Worm (Caenorhabditis elegans) whole organism, early embryonic: ENCODE data around the gene srt-27.

ENCODE experiments used
- B0310.2 ChIP-seq: sonication (generic microtip); optimal IDR thresholded peaks from 2 replicates; lab custom pipeline; 2016; ENCODE audit warnings: mild to moderate bottlenecking, missing genetic modification characterization, missing compliant biosample characterization
- F13C5.2 ChIP-seq: sonication (generic microtip); optimal IDR thresholded peaks from 2 replicates; lab custom pipeline; 2017; ENCODE audit warnings: mild to moderate bottlenecking, missing genetic modification characterization, inconsistent platforms, missing compliant biosample characterization
- aly-1 ChIP-seq: sonication (generic microtip); optimal IDR thresholded peaks from 2 replicates; lab custom pipeline; 2016; ENCODE audit warnings: missing genetic modification characterization, missing compliant biosample characterization
- ama-1 ChIP-seq: fragments of 150-350 bp; optimal IDR thresholded peaks from 2 replicates; lab custom pipeline; 2014
- ceh-13 ChIP-seq: fragments of 200-800 bp; sonication (Bioruptor generic); optimal IDR thresholded peaks from 2 replicates; lab custom pipeline; 2018; ENCODE audit warnings: mild to moderate bottlenecking, missing genetic modification characterization, missing compliant biosample characterization
- ceh-36 ChIP-seq: sonication (generic microtip); optimal IDR thresholded peaks from 2 replicates; lab custom pipeline; 2016; ENCODE audit warnings: missing genetic modification characterization, inconsistent platforms, missing compliant biosample characterization
- ets-7 ChIP-seq: sonication (generic microtip); optimal IDR thresholded peaks from 2 replicates; lab custom pipeline; 2016; ENCODE audit warnings: missing genotype, missing genetic modification characterization, missing compliant biosample characterization
- flt-1 ChIP-seq: fragments of 200-800 bp; sonication (Bioruptor generic); IDR thresholded peaks from 2 replicates; pipeline ENCODE4 v1.3.6; 2022; ENCODE audit warnings: missing genetic modification characterization, missing compliant biosample characterization
- hmbx-1 ChIP-seq: sonication (generic microtip); optimal IDR thresholded peaks from 2 replicates; lab custom pipeline; 2016; ENCODE audit warnings: mild to moderate bottlenecking, missing genetic modification characterization, missing compliant biosample characterization
- hmg-4 ChIP-seq: fragments of 200-800 bp; sonication (Bioruptor generic); optimal IDR thresholded peaks from 2 replicates; lab custom pipeline; 2018; ENCODE audit warnings: mild to moderate bottlenecking, missing genetic modification characterization, missing compliant biosample characterization
- hnd-1 ChIP-seq: sonication (generic microtip); optimal IDR thresholded peaks from 2 replicates; lab custom pipeline; 2016; ENCODE audit warnings: missing genetic modification characterization, missing compliant biosample characterization
- pes-1 ChIP-seq: fragments of 200-800 bp; sonication (Bioruptor generic); IDR thresholded peaks from 2 replicates; pipeline ENCODE4 v1.3.6; 2022; ENCODE audit warnings: missing genetic modification reagents, missing genetic modification characterization, missing compliant biosample characterization
- scrt-1 ChIP-seq: fragments of 200-800 bp; sonication (Bioruptor generic); IDR thresholded peaks from 2 replicates; pipeline ENCODE4 v1.3.6; 2022; ENCODE audit warnings: missing genetic modification characterization, missing compliant biosample characterization
- sea-1 ChIP-seq: fragments of 200-800 bp; sonication (Bioruptor generic); conservative IDR thresholded peaks from 2 replicates; pipeline ENCODE4 v1.3.6; 2022; ENCODE audit warnings: missing genetic modification characterization, missing compliant biosample characterization
- tbx-11 ChIP-seq: fragments of 200-800 bp; sonication (Bioruptor generic); IDR thresholded peaks from 2 replicates; pipeline ENCODE4 v1.3.6; 2022; ENCODE audit warnings: missing genetic modification characterization, missing compliant biosample characterization
- tbx-37 ChIP-seq: fragments of 200-800 bp; sonication (Bioruptor generic); conservative IDR thresholded peaks from 2 replicates; pipeline ENCODE4 v1.3.6; 2022; ENCODE audit warnings: missing genetic modification reagents, missing genetic modification characterization, missing compliant biosample characterization
- tra-4 ChIP-seq: sonication (generic microtip); optimal IDR thresholded peaks from 2 replicates; lab custom pipeline; 2017; ENCODE audit warnings: missing genetic modification characterization, missing compliant biosample characterization

The srt-27 gene

DNA sequence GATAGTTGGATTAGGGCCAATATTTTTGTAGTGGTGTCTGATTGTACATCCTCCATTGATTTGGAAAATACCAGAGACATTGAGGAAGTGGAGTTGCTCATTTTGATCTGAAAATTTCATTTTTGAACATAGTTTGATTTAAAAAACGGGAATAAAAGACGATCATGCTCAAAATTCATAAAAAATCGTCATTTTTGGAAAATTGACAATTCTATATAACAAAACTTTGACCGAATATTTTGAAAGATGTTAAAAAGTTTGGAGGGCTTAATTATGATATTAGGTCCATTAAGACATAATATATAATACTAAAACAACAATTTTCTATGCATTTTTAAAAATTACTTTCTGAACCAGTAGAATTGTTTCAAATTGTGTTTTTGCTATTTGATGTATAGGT, 38.8 kb upstream of the srt-27 start, which contains the start of gene srg-58:
Gene srg-58 (minus strand): TSS at position 101 of the 400 bp plus-strand sequence.
- no peak for TF ChIP-seq sea-1
- TF ChIP-seq ceh-36 = no peak
- no peak for TF ChIP-seq ama-1 (lab: Kevin White, UChicago)
- no peak for TF ChIP-seq B0310.2
- TF ChIP-seq pes-1 (GFP tag; lab: Robert Waterston, UW) = no peak
- no peak for TF ChIP-seq ceh-13
- no peak for TF ChIP-seq scrt-1 (GFP tag; lab: Robert Waterston, UW)
- TF ChIP-seq hmg-4 (GFP tag; lab: Kevin White, UChicago) = no peak
- TF ChIP-seq F13C5.2 (tag; lab: Kevin White, UChicago) = no peak
- TF ChIP-seq hmbx-1 (tag; lab: Kevin White, UChicago) = no peak
- TF ChIP-seq hnd-1 (tag; lab: Kevin White, UChicago) = no peak
- no peak for TF ChIP-seq flt-1 (GFP tag; lab: Robert Waterston, UW)
- TF ChIP-seq aly-1 = no peak
- no peak for TF ChIP-seq tra-4 (tag; lab: Kevin White, UChicago)
- no peak for TF ChIP-seq tbx-37 (GFP tag; lab: Robert Waterston, UW)
- no peak for TF ChIP-seq ets-7 (tag; lab: Kevin White, UChicago)
- no peak for TF ChIP-seq tbx-11 (GFP tag; lab: Robert Waterston, UW)

DNA sequence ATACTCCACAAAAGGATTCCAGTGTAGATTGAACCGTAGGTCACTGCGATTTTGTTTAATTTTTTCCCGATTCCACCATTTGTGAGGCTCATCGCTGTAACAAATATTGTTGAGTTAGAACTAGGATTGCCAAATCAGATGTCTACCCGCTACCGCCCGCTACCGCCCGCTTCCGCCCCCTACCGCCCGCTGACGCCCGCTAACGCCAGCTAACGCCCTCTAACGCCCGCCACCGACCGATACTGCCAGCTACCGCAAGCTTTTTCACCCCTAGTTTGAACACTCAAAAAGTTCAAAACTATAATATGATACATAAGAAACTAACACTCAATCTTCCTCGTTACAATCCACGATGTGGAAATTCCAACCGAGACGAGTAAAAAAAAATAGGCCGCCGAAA, 37.8 kb upstream of the srt-27 start:
- TF ChIP-seq sea-1 = no peak
- no peak for TF ChIP-seq B0310.2
- no peak for TF ChIP-seq hnd-1 (tag; lab: Kevin White, UChicago)
- TF ChIP-seq ama-1 (lab: Kevin White, UChicago) = no peak
- TF ChIP-seq tbx-11 (GFP tag; lab: Robert Waterston, UW) = no peak
- TF ChIP-seq aly-1 = no peak
- no peak for TF ChIP-seq tra-4 (tag; lab: Kevin White, UChicago)
- TF ChIP-seq ceh-36 = no peak
- no peak for TF ChIP-seq scrt-1 (GFP tag; lab: Robert Waterston, UW)
- no peak for TF ChIP-seq ceh-13
- no peak for TF ChIP-seq hmg-4 (GFP tag; lab: Kevin White, UChicago)

DNA sequence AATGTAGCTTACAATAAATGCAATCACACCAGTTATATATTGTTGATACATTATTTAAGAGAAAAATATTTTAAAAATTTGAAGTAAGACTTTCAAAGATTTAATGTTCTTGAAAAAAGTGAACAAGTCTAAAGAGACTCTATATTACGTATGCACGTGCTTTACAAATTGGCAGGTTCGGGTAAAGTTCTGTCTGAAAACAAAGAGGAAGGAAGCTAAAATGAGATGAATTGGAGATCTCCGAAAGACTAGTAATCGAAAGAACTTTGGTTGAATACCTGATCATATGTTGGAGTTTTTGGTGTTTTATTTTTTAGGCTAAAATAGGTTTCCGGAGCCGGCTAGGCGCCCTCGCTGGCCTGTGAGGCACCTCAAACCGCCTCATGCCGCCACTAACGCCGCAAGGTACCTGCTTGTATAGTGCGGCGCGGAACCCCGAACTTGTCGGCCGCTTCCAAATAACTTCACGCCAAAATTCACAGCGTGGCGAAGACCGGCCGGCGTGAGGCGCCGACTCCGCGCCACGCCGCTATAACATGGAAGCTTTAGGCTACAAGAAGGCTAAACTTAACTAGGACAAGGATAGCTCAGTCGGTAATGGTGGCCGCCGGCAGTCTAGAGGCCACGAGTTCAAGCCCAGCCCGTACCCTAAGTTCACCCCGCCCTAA, 36.7 kb upstream of the srt-27 start, which contains the start of gene srx-28:
Gene srx-28 (minus strand): TSS at position 51 of the 668 bp plus-strand sequence.
- no peak for TF ChIP-seq hmg-4 (GFP tag; lab: Kevin White, UChicago)
- TF ChIP-seq ets-7 (tag; lab: Kevin White, UChicago) = no peak

DNA sequence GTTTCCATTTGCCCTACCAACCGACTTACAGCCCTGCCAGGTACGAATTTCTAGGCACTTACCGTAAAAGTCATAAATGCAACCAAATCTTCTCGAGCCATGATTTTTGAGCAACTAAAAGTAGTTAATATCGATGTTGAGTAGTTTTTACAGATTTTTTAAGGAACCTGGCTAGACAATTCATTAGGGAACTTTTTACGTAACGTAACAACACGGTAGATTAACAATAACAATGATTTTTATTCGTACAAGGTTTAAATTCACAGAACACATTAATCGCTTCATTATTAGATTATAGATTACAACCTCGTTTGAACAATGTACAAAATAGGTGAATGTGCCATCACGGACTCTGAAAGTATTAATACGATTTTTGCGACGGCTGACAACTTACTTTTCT, 32.3 kb upstream of the srt-27 start, which contains the start of gene srx-26:
Gene srx-26 (minus strand): TSS at position 101 of the 400 bp plus-strand sequence.
- TF ChIP-seq ama-1 (lab: Kevin White, UChicago) = no peak
- TF ChIP-seq F13C5.2 (tag; lab: Kevin White, UChicago) = no peak
- TF ChIP-seq scrt-1 (GFP tag; lab: Robert Waterston, UW) = no peak
- no peak for TF ChIP-seq sea-1
- TF ChIP-seq ets-7 (tag; lab: Kevin White, UChicago) = no peak
- TF ChIP-seq flt-1 (GFP tag; lab: Robert Waterston, UW) = no peak
- TF ChIP-seq tbx-11 (GFP tag; lab: Robert Waterston, UW) = no peak
- no peak for TF ChIP-seq tbx-37 (GFP tag; lab: Robert Waterston, UW)
- TF ChIP-seq B0310.2 = no peak
- no peak for TF ChIP-seq hnd-1 (tag; lab: Kevin White, UChicago)
- no peak for TF ChIP-seq hmbx-1 (tag; lab: Kevin White, UChicago)
- no peak for TF ChIP-seq ceh-13
- TF ChIP-seq aly-1 = no peak
- TF ChIP-seq ceh-36 = no peak
- no peak for TF ChIP-seq pes-1 (GFP tag; lab: Robert Waterston, UW)
- TF ChIP-seq hmg-4 (GFP tag; lab: Kevin White, UChicago) = no peak
- no peak for TF ChIP-seq tra-4 (tag; lab: Kevin White, UChicago)

DNA sequence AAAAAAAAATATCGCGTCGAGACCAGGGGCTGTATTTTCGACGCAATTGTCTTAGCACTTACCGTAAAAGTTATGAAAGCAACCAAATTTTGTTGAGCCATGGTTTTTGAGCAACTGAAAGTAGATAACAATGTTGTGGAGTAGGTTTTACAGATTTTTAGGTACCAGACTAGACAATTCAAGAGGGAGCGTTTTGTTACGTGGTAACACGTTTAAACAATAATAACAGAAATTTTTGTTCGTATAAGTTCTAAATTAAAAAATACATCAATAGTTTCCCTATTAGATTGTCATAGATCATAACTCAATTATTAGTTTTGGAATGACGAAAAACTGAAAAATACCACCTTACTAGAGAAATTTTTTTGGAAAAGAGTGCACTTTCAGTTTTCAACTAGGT, 29.3 kb upstream of the srt-27 start, which contains the start of gene srx-24:
Gene srx-24 (minus strand): TSS at position 101 of the 400 bp plus-strand sequence.
- TF ChIP-seq scrt-1 (GFP tag; lab: Robert Waterston, UW) = no peak
- TF ChIP-seq hmg-4 (GFP tag; lab: Kevin White, UChicago) = no peak

DNA sequence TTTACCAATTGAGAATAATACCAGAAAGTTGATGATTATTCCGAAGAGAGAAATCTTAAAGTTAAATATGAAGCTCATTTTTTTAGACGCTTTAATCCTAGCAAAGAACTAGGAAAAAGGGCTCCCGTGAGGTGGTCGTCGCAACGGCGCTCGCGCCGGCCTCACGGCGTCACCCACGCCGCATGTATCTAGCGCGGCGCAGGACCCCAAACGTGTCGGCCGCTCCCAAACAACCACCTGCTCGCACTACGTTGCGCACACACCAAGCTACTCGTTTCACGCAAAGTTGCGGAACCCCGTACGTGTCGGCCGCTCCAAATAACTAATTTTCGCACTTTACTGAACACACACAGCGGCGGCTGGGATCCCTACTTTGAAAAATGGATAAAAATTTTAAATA, 25.7 kb upstream of the srt-27 start:
- TF ChIP-seq ceh-13 = no peak
- TF ChIP-seq pes-1 (GFP tag; lab: Robert Waterston, UW) = no peak
- no peak for TF ChIP-seq hnd-1 (tag; lab: Kevin White, UChicago)
- no peak for TF ChIP-seq aly-1
- no peak for TF ChIP-seq ama-1 (lab: Kevin White, UChicago)
- no peak for TF ChIP-seq ceh-36
- TF ChIP-seq F13C5.2 (tag; lab: Kevin White, UChicago) = no peak
- TF ChIP-seq hmbx-1 (tag; lab: Kevin White, UChicago) = no peak
- no peak for TF ChIP-seq tbx-11 (GFP tag; lab: Robert Waterston, UW)
- no peak for TF ChIP-seq tbx-37 (GFP tag; lab: Robert Waterston, UW)
- no peak for TF ChIP-seq flt-1 (GFP tag; lab: Robert Waterston, UW)
- no peak for TF ChIP-seq ets-7 (tag; lab: Kevin White, UChicago)
- TF ChIP-seq tra-4 (tag; lab: Kevin White, UChicago) = no peak

DNA sequence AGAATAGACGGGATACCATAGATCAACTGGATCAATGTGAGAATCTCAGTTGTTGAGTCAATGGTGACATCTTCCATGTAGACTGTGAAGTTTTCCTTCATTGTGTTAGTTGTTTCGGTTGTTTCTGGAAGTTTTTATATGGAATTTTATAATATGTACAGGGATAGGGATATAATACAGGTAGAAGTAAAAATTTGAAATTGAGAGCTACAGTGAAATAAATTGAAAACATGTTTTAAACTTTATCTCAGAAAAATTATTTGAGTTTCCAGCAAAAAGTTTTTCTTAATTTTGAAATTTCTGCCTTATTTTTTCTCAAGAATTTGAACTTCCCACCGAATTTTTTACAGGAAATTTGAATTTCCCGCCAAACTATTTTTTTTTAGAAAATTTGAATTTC, 21.6 kb upstream of the srt-27 start, which contains the start of gene srg-62:
Gene srg-62 (minus strand): TSS at position 101 of the 400 bp plus-strand sequence.
- TF ChIP-seq tra-4 (tag; lab: Kevin White, UChicago) = no peak
- no peak for TF ChIP-seq tbx-11 (GFP tag; lab: Robert Waterston, UW)
- TF ChIP-seq pes-1 (GFP tag; lab: Robert Waterston, UW) = no peak
- TF ChIP-seq hmbx-1 (tag; lab: Kevin White, UChicago) = no peak
- no peak for TF ChIP-seq aly-1
